Fruit fly (Drosophila melanogaster) whole organism, prepupa: ENCODE measurements around the gene CG17104.

Experiments used
- CG6276 ChIP-seq: fragments of 200-800 bp; sonication (Bioruptor generic); optimal IDR thresholded peaks from 2 replicates; lab custom pipeline; 2017; ENCODE audit warnings: missing biosample characterization, mild to moderate bottlenecking, missing genetic modification characterization
- CG7368 ChIP-seq: fragments of 200-800 bp; sonication (Bioruptor generic); optimal IDR thresholded peaks from 3 replicates; lab custom pipeline; 2016; ENCODE audit warnings: missing biosample characterization, missing genetic modification characterization
- Eip78C ChIP-seq: fragments of 200-800 bp; sonication (Bioruptor generic); peaks from one replicate; lab custom pipeline; 2016; ENCODE audit warnings: missing biosample characterization, missing genetic modification characterization
- Hr39 ChIP-seq: fragments of 200-800 bp; sonication (Bioruptor generic); optimal IDR thresholded peaks from 2 replicates; lab custom pipeline; 2016; ENCODE audit warnings: missing biosample characterization, missing genetic modification characterization
- Sox14 ChIP-seq: fragments of 200-800 bp; sonication (Bioruptor generic); optimal IDR thresholded peaks from 3 replicates; lab custom pipeline; 2016; ENCODE audit warnings: missing biosample characterization, missing genetic modification characterization
- Sox15 ChIP-seq: fragments of 200-800 bp; sonication (Bioruptor generic); optimal IDR thresholded peaks from 3 replicates; lab custom pipeline; 2016; ENCODE audit warnings: missing biosample characterization, missing genetic modification characterization
- eg ChIP-seq: fragments of 200-800 bp; sonication (Bioruptor generic); IDR thresholded peaks from 3 replicates; pipeline ENCODE4 v1.3.6; 2022; ENCODE audit warnings: missing biosample characterization, missing genetic modification characterization

dm6 chr2L:10671530-10671929 is 5.5 kb upstream of the CG17104 start:
- TF ChIP-seq eg = no peak
- no peak for TF ChIP-seq Sox14 (GFP tag; lab: Kevin White, UChicago)
- TF ChIP-seq Hr39 (GFP tag; lab: Kevin White, UChicago) = no peak
- no peak for TF ChIP-seq CG6276 (GFP tag; lab: Kevin White, UChicago)
- TF ChIP-seq CG7368 (GFP tag; lab: Kevin White, UChicago) = no peak
- TF ChIP-seq Sox15 (GFP tag; lab: Kevin White, UChicago) = no peak
- TF ChIP-seq Eip78C = no peak
